Worm (Caenorhabditis elegans) whole organism, L1 larva: ENCODE results near the gene F16B3.2.

Experiments used
- C04F5.9 ChIP-seq: sonication (generic microtip); optimal IDR thresholded peaks from 2 replicates; lab custom pipeline; 2016; ENCODE audit warnings: missing genetic modification characterization, missing compliant biosample characterization
- C16A3.4 ChIP-seq: fragments of 150-350 bp; optimal IDR thresholded peaks from 2 replicates; lab custom pipeline; 2014; ENCODE audit warnings: missing biosample characterization, missing genetic modification characterization
- C34B4.2 ChIP-seq: sonication (generic microtip); optimal IDR thresholded peaks from 2 replicates; lab custom pipeline; 2017; ENCODE audit warnings: mild to moderate bottlenecking, missing genetic modification characterization, missing compliant biosample characterization
- Y116A8C.19 ChIP-seq: sonication (generic microtip); optimal IDR thresholded peaks from 2 replicates; lab custom pipeline; 2016; ENCODE audit warnings: missing compliant biosample characterization, missing genetic modification characterization, borderline replicate concordance
- aha-1 ChIP-seq: fragments of 150-350 bp; optimal IDR thresholded peaks from 2 replicates; lab custom pipeline; 2014; ENCODE audit warnings: missing biosample characterization, missing genetic modification characterization
- ceh-8 ChIP-seq: fragments of 200-800 bp; sonication (Bioruptor generic); optimal IDR thresholded peaks from 2 replicates; lab custom pipeline; 2018; ENCODE audit warnings: mild to moderate bottlenecking, missing genetic modification characterization, moderate library complexity, missing compliant biosample characterization
- ceh-82 ChIP-seq, 3 experiments: fragments of 150-350 bp in 1 of 3; sonication (generic microtip) in 2 of 3; optimal IDR thresholded peaks; 2 replicates each; lab custom pipeline; 2014 to 2017; ENCODE audit warnings: missing biosample characterization in 3 of 3, missing genetic modification characterization in 3 of 3
- ceh-88 ChIP-seq: fragments of 200-800 bp; sonication (Bioruptor generic); IDR thresholded peaks from 2 replicates; pipeline ENCODE4 v1.3.6; 2022; ENCODE audit warnings: missing genetic modification characterization, missing compliant biosample characterization
- dsc-1 ChIP-seq: sonication (generic microtip); optimal IDR thresholded peaks from 2 replicates; lab custom pipeline; 2016; ENCODE audit warnings: mild to moderate bottlenecking, missing genetic modification characterization, missing compliant biosample characterization
- efl-1 ChIP-seq, 4 experiments: fragments of 150-350 bp; optimal IDR thresholded peaks in 3 of 4; peaks in 1 of 4; 1 replicate in 1 of 4; 2 replicates in 3 of 4; lab custom pipeline; 2014; ENCODE audit warnings: missing biosample characterization in 2 of 4, missing genetic modification characterization in 2 of 4, missing genetic modification reagents in 2 of 4
- efl-3 ChIP-seq: fragments of 200-800 bp; sonication (Bioruptor generic); optimal IDR thresholded peaks from 2 replicates; lab custom pipeline; 2018; ENCODE audit warnings: mild to moderate bottlenecking, missing genetic modification characterization, missing compliant biosample characterization
- elt-3 ChIP-seq, 6 experiments: fragments of 150-350 bp in 1 of 6; sonication (generic microtip); optimal IDR thresholded peaks; 2 replicates each; lab custom pipeline; 2017 to 2018; ENCODE audit warnings: missing biosample characterization in 6 of 6, missing genetic modification characterization in 6 of 6, inconsistent platforms in 1 of 6
- ets-5 ChIP-seq: fragments of 200-800 bp; sonication (Bioruptor generic); IDR thresholded peaks from 2 replicates; pipeline ENCODE4 v1.3.6; 2022; ENCODE audit warnings: missing genetic modification characterization, missing compliant biosample characterization
- fkh-10 ChIP-seq: sonication (generic microtip); optimal IDR thresholded peaks from 2 replicates; lab custom pipeline; 2017; ENCODE audit warnings: missing biosample characterization, missing genetic modification reagents, missing genetic modification characterization
- fkh-4 ChIP-seq: sonication (generic microtip); optimal IDR thresholded peaks from 2 replicates; lab custom pipeline; 2016; ENCODE audit warnings: missing compliant biosample characterization, missing genetic modification characterization, borderline replicate concordance
- fkh-8 ChIP-seq: sonication (generic microtip); optimal IDR thresholded peaks from 2 replicates; lab custom pipeline; 2016; ENCODE audit warnings: mild to moderate bottlenecking, missing genetic modification characterization, missing compliant biosample characterization
- fos-1 ChIP-seq: fragments of 150-350 bp; optimal IDR thresholded peaks from 2 replicates; lab custom pipeline; 2014; ENCODE audit warnings: missing biosample characterization, missing genetic modification characterization
- hlh-4 ChIP-seq: sonication (generic microtip); optimal IDR thresholded peaks from 2 replicates; lab custom pipeline; 2016; ENCODE audit warnings: mild to moderate bottlenecking, missing genetic modification characterization, missing compliant biosample characterization
- irx-1 ChIP-seq: sonication (generic microtip); optimal IDR thresholded peaks from 2 replicates; lab custom pipeline; 2016; ENCODE audit warnings: missing genetic modification characterization, missing compliant biosample characterization
- isw-1 ChIP-seq: fragments of 200-800 bp; sonication (Bioruptor generic); IDR thresholded peaks from 2 replicates; pipeline ENCODE4 v1.3.6; 2022; ENCODE audit warnings: missing genetic modification characterization, missing compliant biosample characterization
- lin-14 ChIP-seq: fragments of 200-800 bp; sonication (Bioruptor generic); optimal IDR thresholded peaks from 2 replicates; lab custom pipeline; 2018; ENCODE audit warnings: mild to moderate bottlenecking, missing genetic modification characterization, moderate library complexity, missing compliant biosample characterization
- lin-39 ChIP-seq: fragments of 150-350 bp; optimal IDR thresholded peaks from 2 replicates; lab custom pipeline; 2014; ENCODE audit warnings: missing biosample characterization, missing genetic modification reagents, missing genetic modification characterization
- lir-3 ChIP-seq: sonication (generic microtip); optimal IDR thresholded peaks from 2 replicates; lab custom pipeline; 2016; ENCODE audit warnings: mild to moderate bottlenecking, missing genetic modification characterization, moderate library complexity, missing compliant biosample characterization; ENCODE audit not compliant: poor library complexity
- mab-9 ChIP-seq: fragments of 200-800 bp; sonication (Bioruptor generic); IDR thresholded peaks from 2 replicates; pipeline ENCODE4 v1.3.6; 2022; ENCODE audit warnings: missing genetic modification reagents, missing genetic modification characterization, missing compliant biosample characterization
- mdl-1 ChIP-seq, 2 experiments: fragments of 150-350 bp; optimal IDR thresholded peaks; 2 replicates each; lab custom pipeline; 2014 to 2017; ENCODE audit warnings: missing biosample characterization in 2 of 2, missing genetic modification characterization in 2 of 2, inconsistent platforms in 1 of 2
- nhr-11 ChIP-seq: fragments of 150-350 bp; optimal IDR thresholded peaks from 2 replicates; lab custom pipeline; 2014; ENCODE audit warnings: missing biosample characterization, missing genetic modification characterization
- nhr-20 ChIP-seq: sonication (generic microtip); optimal IDR thresholded peaks from 2 replicates; lab custom pipeline; 2016; ENCODE audit warnings: mild to moderate bottlenecking, missing genetic modification characterization, missing compliant biosample characterization
- nhr-47 ChIP-seq: sonication (generic microtip); optimal IDR thresholded peaks from 2 replicates; lab custom pipeline; 2016; ENCODE audit warnings: mild to moderate bottlenecking, missing genetic modification characterization, moderate library complexity, missing compliant biosample characterization
- nhr-71 ChIP-seq: sonication (generic microtip); optimal IDR thresholded peaks from 2 replicates; lab custom pipeline; 2016; ENCODE audit warnings: mild to moderate bottlenecking, missing genetic modification characterization, moderate library complexity, missing compliant biosample characterization
- nhr-76 ChIP-seq: sonication (generic microtip); optimal IDR thresholded peaks from 2 replicates; lab custom pipeline; 2017; ENCODE audit warnings: missing biosample characterization, missing genetic modification characterization
- nhr-77 ChIP-seq: fragments of 150-350 bp; optimal IDR thresholded peaks from 2 replicates; lab custom pipeline; 2014; ENCODE audit warnings: missing biosample characterization, missing genetic modification characterization
- nhr-85 ChIP-seq: sonication (generic microtip); peaks from one replicate; lab custom pipeline; 2016; ENCODE audit warnings: missing genetic modification characterization, inconsistent platforms, missing compliant biosample characterization
- pax-3 ChIP-seq: fragments of 200-800 bp; sonication (Bioruptor generic); optimal IDR thresholded peaks from 2 replicates; lab custom pipeline; 2018; ENCODE audit warnings: mild to moderate bottlenecking, missing genetic modification characterization, moderate library complexity, missing compliant biosample characterization
- pqm-1 ChIP-seq: sonication (generic microtip); optimal IDR thresholded peaks from 3 replicates; lab custom pipeline; 2017; ENCODE audit warnings: missing biosample characterization, missing genetic modification characterization
- rnt-1 ChIP-seq: sonication (generic microtip); optimal IDR thresholded peaks from 2 replicates; lab custom pipeline; 2016; ENCODE audit warnings: mild to moderate bottlenecking, missing genetic modification characterization, moderate library complexity, missing compliant biosample characterization
- snu-23 ChIP-seq: sonication (generic microtip); optimal IDR thresholded peaks from 2 replicates; lab custom pipeline; 2016; ENCODE audit warnings: missing genetic modification characterization, missing compliant biosample characterization
- sptf-1 ChIP-seq: fragments of 150-350 bp; optimal IDR thresholded peaks from 2 replicates; lab custom pipeline; 2014; ENCODE audit warnings: missing biosample characterization, missing genetic modification characterization
- swsn-7 ChIP-seq: sonication (generic microtip); optimal IDR thresholded peaks from 2 replicates; lab custom pipeline; 2016; ENCODE audit warnings: missing genetic modification characterization, missing compliant biosample characterization
- unc-62 ChIP-seq: fragments of 150-350 bp; optimal IDR thresholded peaks from 2 replicates; lab custom pipeline; 2014; ENCODE audit warnings: missing biosample characterization, missing genetic modification reagents, missing genetic modification characterization
- unc-86 ChIP-seq: sonication (generic microtip); optimal IDR thresholded peaks from 2 replicates; lab custom pipeline; 2016; ENCODE audit warnings: missing genetic modification characterization, missing compliant biosample characterization
- ztf-11 ChIP-seq, 2 experiments: sonication (generic microtip); optimal IDR thresholded peaks; 2 replicates each; lab custom pipeline; 2016 to 2017; ENCODE audit warnings: missing genetic modification characterization in 2 of 2, missing biosample characterization in 1 of 2, missing compliant biosample characterization in 1 of 2
- ztf-4 ChIP-seq: fragments of 150-350 bp; optimal IDR thresholded peaks from 2 replicates; lab custom pipeline; 2014; ENCODE audit warnings: missing biosample characterization, missing genetic modification characterization

Gene F16B3.2

ce11 chrV:1317869-1318354 lies 3.0 kb downstream of the F16B3.2 start, which contains the start of gene F16B3.3:
Gene F16B3.3, minus strand, starts transcription at chrV:1317919.
- TF ChIP-seq efl-3 (GFP tag; lab: Kevin White, UChicago): no peak
- no peak for TF ChIP-seq lin-39 (tag; lab: Kevin White, UChicago)
- no peak for TF ChIP-seq nhr-77 (tag; lab: Kevin White, UChicago)
- TF ChIP-seq irx-1 (tag; lab: Kevin White, UChicago): no peak
- no peak for TF ChIP-seq ets-5 (GFP tag; lab: Robert Waterston, UW)
- TF ChIP-seq aha-1: no peak
- no peak for TF ChIP-seq sptf-1 (tag; lab: Kevin White, UChicago)
- no peak for TF ChIP-seq nhr-85
- TF ChIP-seq nhr-20 (tag; lab: Kevin White, UChicago): no peak
- no peak for TF ChIP-seq nhr-47 (tag; lab: Kevin White, UChicago)
- TF ChIP-seq, all 84 proteins: peak for 0

ce11 chrV:1321776-1322175 lies 6.9 kb downstream of the F16B3.2 start:
- TF ChIP-seq fos-1 (tag; lab: Kevin White, UChicago) (no peak), swsn-7 (tag; lab: Kevin White, UChicago) (no peak), ztf-4 (tag; lab: Kevin White, UChicago) (no peak), mab-9 (GFP tag; lab: Robert Waterston, UW) (no peak), lir-3 (tag; lab: Kevin White, UChicago) (no peak), nhr-76 (tag; lab: Kevin White, UChicago) (no peak), nhr-11 (no peak), fkh-10 (GFP tag; lab: Kevin White, UChicago) (peak; percentile 19), lin-14 (GFP tag; lab: Kevin White, UChicago) (peak; percentile 71), pax-3 (tag; lab: Kevin White, UChicago) (no peak), C16A3.4 (tag; lab: Kevin White, UChicago) (no peak), ceh-82 (tag; optimal IDR thresholded peaks at IDR 0.05; lab: Kevin White, UChicago) (peak in 1 of 3 experiments; percentile 5), pqm-1 (tag; lab: Kevin White, UChicago) (no peak), unc-86 (tag; lab: Kevin White, UChicago) (no peak)
- TF ChIP-seq, all 84 proteins: peak for 3

DNA sequence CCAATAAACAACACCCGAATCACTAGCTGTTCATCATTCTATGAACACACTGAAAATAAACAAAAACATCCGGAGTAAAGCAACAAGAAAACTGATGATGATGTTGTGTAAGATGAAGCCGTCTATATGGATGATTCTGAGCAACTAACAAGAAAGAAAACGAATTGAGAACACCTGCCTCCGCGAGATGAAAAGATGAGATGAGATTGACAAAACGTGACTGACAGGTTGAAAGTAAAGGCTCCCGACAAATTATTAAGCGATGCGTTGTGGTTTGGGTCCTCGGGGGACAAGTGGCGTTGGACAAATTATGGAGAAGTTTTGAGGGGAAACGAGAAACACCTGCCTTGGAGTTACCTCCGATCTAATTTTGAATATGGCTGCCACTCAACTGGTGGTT lies 11.1 kb downstream of the F16B3.2 start:
- TF ChIP-seq nhr-77 (tag; lab: Kevin White, UChicago) (no peak), fkh-10 (GFP tag; lab: Kevin White, UChicago) (no peak), irx-1 (tag; lab: Kevin White, UChicago) (no peak), fkh-8 (tag; lab: Kevin White, UChicago) (no peak), rnt-1 (tag; lab: Kevin White, UChicago) (peak; percentile 17), pqm-1 (tag; lab: Kevin White, UChicago) (no peak), aha-1 (no peak), ceh-88 (GFP tag; lab: Robert Waterston, UW) (no peak), lin-14 (GFP tag; lab: Kevin White, UChicago) (peak; percentile 16), elt-3 (tag; optimal IDR thresholded peaks at IDR 0.05; lab: Kevin White, UChicago) (no peak), dsc-1 (tag; lab: Kevin White, UChicago) (peak; percentile 44), mdl-1 (tag; optimal IDR thresholded peaks at IDR 0.05; lab: Kevin White, UChicago) (no peak)

- TF ChIP-seq unc-62 (GFP tag; lab: Kevin White, UChicago): no peak
- TF ChIP-seq ceh-8: no peak
- peak; percentile 0 for TF ChIP-seq dsc-1 (tag; lab: Kevin White, UChicago)
- TF ChIP-seq lin-14 (GFP tag; lab: Kevin White, UChicago): peak; percentile 90
- no peak for TF ChIP-seq isw-1 (GFP tag; lab: Robert Waterston, UW)
- TF ChIP-seq C34B4.2 (tag; lab: Kevin White, UChicago): no peak
- TF ChIP-seq ets-5 (GFP tag; lab: Robert Waterston, UW): no peak
- peak; percentile 68 for TF ChIP-seq rnt-1 (tag; lab: Kevin White, UChicago)
- no peak for TF ChIP-seq ztf-11 (tag; optimal IDR thresholded peaks at IDR 0.05; lab: Kevin White, UChicago)
- no peak for TF ChIP-seq fos-1 (tag; lab: Kevin White, UChicago)
- no peak for TF ChIP-seq fkh-4
- peak; percentile 36 for TF ChIP-seq nhr-71 (tag; lab: Kevin White, UChicago)
- TF ChIP-seq efl-1 (optimal IDR thresholded peaks at IDR 0.05; lab: Kevin White, UChicago): no peak
- no peak for TF ChIP-seq efl-1 (GFP tag; optimal IDR thresholded peaks at IDR 0.05 in 1 of 2; lab: Kevin White, UChicago)
- TF ChIP-seq mab-9 (GFP tag; lab: Robert Waterston, UW): no peak
- no peak for TF ChIP-seq nhr-77 (tag; lab: Kevin White, UChicago)
- peak; percentile 21 for TF ChIP-seq snu-23 (GFP tag; lab: Kevin White, UChicago)
- TF ChIP-seq nhr-85: no peak
- TF ChIP-seq Y116A8C.19 (tag; lab: Kevin White, UChicago): no peak
- no peak for TF ChIP-seq C04F5.9 (tag; lab: Kevin White, UChicago)
- no peak for TF ChIP-seq hlh-4
Measured at ce11 chrV:1327317-1327716, 12.4 kb downstream of the F16B3.2 start.
